Worm (Caenorhabditis elegans): ENCODE data around the gene cnp-3.
A peak's percentile ranks its signal among the peaks of the same experiment; 100 is the strongest.

Gene cnp-3

DNA sequence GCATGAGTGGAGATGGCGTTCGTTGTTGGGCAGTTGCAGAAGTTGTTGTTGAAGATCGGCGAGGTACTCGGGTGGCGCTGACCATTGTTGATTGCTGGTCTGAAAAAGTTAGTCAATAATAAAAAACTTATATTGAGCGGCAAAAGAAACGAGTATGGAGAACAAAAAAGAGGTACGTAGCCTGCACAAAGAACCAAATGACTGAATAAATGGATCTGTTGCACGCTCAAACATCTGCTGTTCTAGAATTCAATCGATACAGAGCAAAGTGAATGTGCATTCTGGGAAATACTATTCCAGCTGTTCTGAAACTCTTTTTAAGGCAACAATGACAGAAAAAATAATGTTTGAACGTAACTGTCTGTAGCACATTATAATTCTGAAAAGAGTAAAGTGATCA, 37.3 kb downstream of the cnp-3 start, which contains the start of gene lido-2:
Gene lido-2 (minus strand): TSS at position 101 of the 400 bp plus-strand sequence.
- TF ChIP-seq nhr-85 (tag) (no peak), unc-86 (tag; optimal IDR thresholded peaks at IDR 0.05) (no peak), C34B4.2 (tag; optimal IDR thresholded peaks at IDR 0.05) (no peak), vab-15 (tag; optimal IDR thresholded peaks at IDR 0.05) (no peak), nhr-12 (tag; optimal IDR thresholded peaks at IDR 0.05) (no peak), elt-3 (tag; optimal IDR thresholded peaks at IDR 0.05) (no peak), dsc-1 (tag; optimal IDR thresholded peaks at IDR 0.05) (no peak), lin-14 (GFP tag; optimal IDR thresholded peaks at IDR 0.05) (no peak)

DNA sequence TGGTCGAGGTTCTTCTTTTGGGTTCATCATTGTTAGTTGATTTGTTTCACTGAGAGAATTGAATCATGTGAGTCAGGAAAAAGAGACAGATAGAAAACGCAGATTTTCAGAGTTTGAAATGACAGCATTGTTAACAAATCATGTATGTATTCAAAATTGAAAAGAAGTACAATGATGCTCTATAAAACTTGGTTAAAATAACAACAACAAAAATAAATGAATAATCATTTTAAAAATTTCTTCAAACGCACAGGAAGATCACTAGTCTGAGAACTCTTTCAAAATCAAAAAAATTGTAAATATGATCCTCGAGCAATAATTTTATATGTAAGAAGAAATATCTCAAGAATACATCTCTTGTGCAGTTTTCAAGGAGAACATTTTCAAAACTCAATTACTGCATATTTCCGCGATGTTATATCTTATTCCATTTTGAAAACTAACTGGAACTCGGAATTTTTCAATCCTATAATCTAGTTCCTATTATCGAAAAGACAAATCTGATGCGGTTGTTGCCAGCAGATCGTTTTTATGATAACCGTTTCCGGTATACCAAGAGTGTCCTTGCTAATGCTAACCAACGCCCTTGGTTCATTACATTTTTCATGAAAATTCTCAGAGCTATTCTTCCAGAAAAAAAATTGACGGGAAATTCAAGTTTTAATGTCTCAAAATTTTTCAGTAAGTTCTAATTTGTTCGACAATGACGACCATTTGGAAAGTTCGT, 41.2 kb downstream of the cnp-3 start, which contains the start of gene lido-1:
Gene lido-1 (minus strand): TSS at position 51 of the 727 bp plus-strand sequence.
- TF ChIP-seq nhr-77 (tag; optimal IDR thresholded peaks at IDR 0.05) (no peak), nhr-20 (tag; optimal IDR thresholded peaks at IDR 0.05) (peak; percentile 67), egl-13 (tag; optimal IDR thresholded peaks at IDR 0.05) (no peak), efl-3 (GFP tag; optimal IDR thresholded peaks at IDR 0.05) (no peak)

DNA sequence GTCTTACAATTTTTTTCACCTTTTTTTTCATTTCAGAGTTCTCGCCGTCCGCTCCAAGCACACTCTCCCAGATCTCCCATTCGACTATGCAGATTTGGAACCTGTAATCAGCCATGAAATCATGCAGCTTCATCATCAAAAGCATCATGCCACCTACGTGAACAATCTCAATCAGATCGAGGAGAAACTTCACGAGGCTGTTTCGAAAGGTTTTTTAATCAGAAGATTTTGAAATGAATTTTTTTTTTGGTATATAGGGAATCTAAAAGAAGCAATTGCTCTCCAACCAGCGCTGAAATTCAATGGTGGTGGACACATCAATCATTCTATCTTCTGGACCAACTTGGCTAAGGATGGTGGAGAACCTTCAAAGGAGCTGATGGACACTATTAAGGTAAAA, 44.7 kb downstream of the cnp-3 start, which contains the start of gene C08A9.3:
Gene C08A9.3 (minus strand): TSS at position 101 of the 400 bp plus-strand sequence.
- TF ChIP-seq ets-5 (GFP tag; IDR thresholded peaks at IDR 0.05) (no peak), nhr-85 (tag) (peak; percentile 5)

DNA sequence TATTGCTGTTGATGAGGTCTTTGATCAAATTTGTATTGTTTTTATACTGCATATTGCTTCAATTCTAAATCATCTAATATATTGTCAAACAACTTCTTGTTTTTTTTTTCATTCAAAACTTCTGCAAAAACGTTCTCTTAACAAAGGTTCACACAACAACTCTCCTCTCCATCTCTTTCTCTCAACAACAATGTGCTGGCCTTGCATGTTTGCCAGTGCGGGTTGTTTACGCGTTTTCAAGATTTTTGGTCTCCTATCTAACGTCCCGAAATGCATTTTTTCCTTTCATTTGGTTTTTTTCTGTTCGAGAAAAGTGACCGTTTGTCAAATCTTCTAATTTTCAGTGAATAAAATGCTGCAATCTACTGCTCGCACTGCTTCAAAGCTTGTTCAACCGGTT, 45.5 kb downstream of the cnp-3 start, which contains the start of gene sod-3:
Gene sod-3 (plus strand): TSS at position 338 of the 400 bp plus-strand sequence.
- no peak for TF ChIP-seq aly-2 (tag; optimal IDR thresholded peaks at IDR 0.05)
- no peak for TF ChIP-seq pax-3 (tag; optimal IDR thresholded peaks at IDR 0.05)
- TF ChIP-seq C34B4.2 (tag; optimal IDR thresholded peaks at IDR 0.05) = no peak
- no peak for TF ChIP-seq hlh-17 (GFP tag; optimal IDR thresholded peaks at IDR 0.05; ENCODE audit: borderline replicate concordance)
- no peak for TF ChIP-seq aha-1 (tag; optimal IDR thresholded peaks at IDR 0.05)
- TF ChIP-seq nhr-90 (tag; optimal IDR thresholded peaks at IDR 0.05; ENCODE audit: poor library complexity) = no peak
- no peak for TF ChIP-seq snu-23 (GFP tag; optimal IDR thresholded peaks at IDR 0.05)
- no peak for TF ChIP-seq lin-39 (tag; optimal IDR thresholded peaks at IDR 0.05)
- TF ChIP-seq lin-15B (tag; optimal IDR thresholded peaks at IDR 0.05) = no peak
- TF ChIP-seq tlp-1 (tag; optimal IDR thresholded peaks at IDR 0.05) = no peak
- no peak for TF ChIP-seq nhr-77 (tag; optimal IDR thresholded peaks at IDR 0.05)
- TF ChIP-seq sox-4 (tag; optimal IDR thresholded peaks at IDR 0.05) = no peak
- no peak for TF ChIP-seq snpc-4 (tag; optimal IDR thresholded peaks at IDR 0.05)
- no peak for TF ChIP-seq nhr-11 (tag; optimal IDR thresholded peaks at IDR 0.05)
- TF ChIP-seq blmp-1 (tag; optimal IDR thresholded peaks at IDR 0.05) = no peak
- no peak for TF ChIP-seq skn-1 (tag; optimal IDR thresholded peaks at IDR 0.05)
- no peak for TF ChIP-seq irx-1 (tag; optimal IDR thresholded peaks at IDR 0.05)
- TF ChIP-seq nhr-20 (tag; optimal IDR thresholded peaks at IDR 0.05) = no peak
- no peak for TF ChIP-seq nhr-76 (tag; optimal IDR thresholded peaks at IDR 0.05)
- TF ChIP-seq unc-98 (GFP tag; IDR thresholded peaks at IDR 0.05) = no peak

Measured in whole organism, L1 larva.